Worm (Caenorhabditis elegans) whole organism, L4 larva: Measurements from ENCODE around the gene zyg-12.
A peak's percentile ranks its signal among the peaks of the same experiment; 100 is the strongest.

ENCODE experiments used
- ama-1 ChIP-seq: fragments of 150-350 bp; optimal IDR thresholded peaks from 2 replicates; lab custom pipeline; 2014; ENCODE audit warnings: inconsistent platforms, mixed read lengths
- arid-1 ChIP-seq: fragments of 200-800 bp; sonication (Bioruptor generic); conservative IDR thresholded peaks from 2 replicates; pipeline ENCODE4 v1.3.6; 2022; ENCODE audit warnings: missing genetic modification reagents, missing genetic modification characterization, missing compliant biosample characterization
- duxl-1 ChIP-seq: sonication (generic microtip); optimal IDR thresholded peaks from 2 replicates; lab custom pipeline; 2016; ENCODE audit warnings: mild to moderate bottlenecking, missing genetic modification characterization, moderate library complexity, missing compliant biosample characterization; ENCODE audit not compliant: poor library complexity
- lin-38 ChIP-seq: fragments of 200-800 bp; sonication (Bioruptor generic); IDR thresholded peaks from 2 replicates; pipeline ENCODE4 v1.3.6; 2022; ENCODE audit warnings: missing genetic modification reagents, missing genetic modification characterization, missing compliant biosample characterization
- mep-1 ChIP-seq: fragments of 150-350 bp; sonication (generic microtip); optimal IDR thresholded peaks from 3 replicates; lab custom pipeline; 2014; ENCODE audit warnings: missing biosample characterization, missing genetic modification characterization
- nhr-11 ChIP-seq: fragments of 150-350 bp; optimal IDR thresholded peaks from 2 replicates; lab custom pipeline; 2014; ENCODE audit warnings: missing biosample characterization, missing genetic modification characterization
- php-3 ChIP-seq: fragments of 200-800 bp; sonication (Bioruptor generic); IDR thresholded peaks from 2 replicates; pipeline ENCODE4 v1.3.6; 2022; ENCODE audit warnings: missing genetic modification reagents, missing genetic modification characterization, missing compliant biosample characterization
- snpc-4 ChIP-seq: fragments of 150-350 bp; optimal IDR thresholded peaks from 2 replicates; lab custom pipeline; 2014; ENCODE audit warnings: missing biosample characterization, missing genetic modification characterization
- zag-1 ChIP-seq: fragments of 150-350 bp; optimal IDR thresholded peaks from 2 replicates; lab custom pipeline; 2014; ENCODE audit warnings: missing biosample characterization, missing genetic modification characterization
- ztf-7 ChIP-seq: fragments of 150-350 bp; optimal IDR thresholded peaks from 2 replicates; lab custom pipeline; 2014; ENCODE audit warnings: missing biosample characterization, missing genetic modification characterization

- no peak for TF ChIP-seq snpc-4
- no peak for TF ChIP-seq duxl-1 (tag; lab: Kevin White, UChicago)
- TF ChIP-seq ama-1 (lab: Kevin White, UChicago), result no peak
- no peak for TF ChIP-seq ztf-7 (tag; lab: Kevin White, UChicago)
- no peak for TF ChIP-seq arid-1 (GFP tag; lab: Robert Waterston, UW)
- TF ChIP-seq lin-38 (GFP tag; lab: Robert Waterston, UW), result peak; percentile 52
- no peak for TF ChIP-seq zag-1
- TF ChIP-seq php-3 (GFP tag; lab: Robert Waterston, UW), result no peak
- no peak for TF ChIP-seq nhr-11 (tag; lab: Kevin White, UChicago)
- TF ChIP-seq mep-1 (tag; lab: Kevin White, UChicago), result peak; percentile 18
Measured at ce11 chrII:4993530-4994192, 44.0 kb downstream of the zyg-12 start, which contains the start of the genes eif-1 and vps-24.
